Worm (Caenorhabditis elegans): ENCODE results near the gene E01G4.5.

DNA sequence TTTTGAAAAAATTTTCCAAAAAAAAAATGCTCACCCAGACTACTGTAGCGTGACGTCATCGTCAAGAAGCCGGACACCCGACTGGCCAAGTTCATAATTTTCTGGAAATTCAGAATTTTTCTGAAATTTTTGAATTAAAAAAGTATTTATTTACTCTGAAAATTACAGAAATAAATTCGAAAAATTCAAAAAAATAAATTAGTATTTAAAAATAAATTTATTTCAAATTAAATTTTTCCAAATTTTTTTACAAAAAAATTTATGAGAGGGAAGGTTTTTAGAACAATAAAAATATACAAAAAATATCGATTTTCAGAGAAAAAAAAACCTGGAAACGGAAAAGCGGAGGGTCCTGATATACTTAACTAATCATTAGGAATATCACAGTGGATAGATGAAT, 35.5 kb upstream of the E01G4.5 start, which contains the start of gene Y48E1C.4:
- TF ChIP-seq nhr-28 (tag; optimal IDR thresholded peaks at IDR 0.05) (no peak), ztf-11 (tag; optimal IDR thresholded peaks at IDR 0.05) (no peak), elt-3 (tag; optimal IDR thresholded peaks at IDR 0.05) (no peak), nhr-76 (tag; optimal IDR thresholded peaks at IDR 0.05) (no peak), lin-13 (tag; optimal IDR thresholded peaks at IDR 0.05) (no peak), pha-4 (tag; optimal IDR thresholded peaks at IDR 0.05) (no peak), mep-1 (tag; optimal IDR thresholded peaks at IDR 0.05) (no peak), mls-2 (tag; optimal IDR thresholded peaks at IDR 0.05) (no peak), sptf-1 (tag; optimal IDR thresholded peaks at IDR 0.05) (no peak), ceh-83 (GFP tag; optimal IDR thresholded peaks at IDR 0.05) (no peak), unc-62 (GFP tag; optimal IDR thresholded peaks at IDR 0.05) (no peak), ces-1 (GFP tag; optimal IDR thresholded peaks at IDR 0.05) (no peak), lsy-2 (tag; optimal IDR thresholded peaks at IDR 0.05) (no peak), unc-39 (tag; optimal IDR thresholded peaks at IDR 0.05) (no peak)
